Worm (Caenorhabditis elegans) whole organism, late embryonic: ENCODE results near the gene F16H6.8.

Experiments used
- K02D7.2 ChIP-seq: sonication (generic microtip); optimal IDR thresholded peaks from 2 replicates; lab custom pipeline; 2017; ENCODE audit warnings: mild to moderate bottlenecking, missing genetic modification characterization, missing compliant biosample characterization
- T23F11.4 ChIP-seq: fragments of 200-800 bp; sonication (Bioruptor generic); optimal IDR thresholded peaks from 2 replicates; lab custom pipeline; 2018; ENCODE audit warnings: mild to moderate bottlenecking, missing genetic modification characterization, missing compliant biosample characterization
- elt-2 ChIP-seq: sonication (generic microtip); optimal IDR thresholded peaks from 2 replicates; lab custom pipeline; 2016; ENCODE audit warnings: missing genetic modification reagents, missing genetic modification characterization, missing compliant biosample characterization
- fkh-10 ChIP-seq: fragments of 150-350 bp; optimal IDR thresholded peaks from 2 replicates; lab custom pipeline; 2014; ENCODE audit warnings: missing biosample characterization, missing genetic modification reagents, missing genetic modification characterization
- rnt-1 ChIP-seq: sonication (generic microtip); optimal IDR thresholded peaks from 2 replicates; lab custom pipeline; 2016; ENCODE audit warnings: missing genetic modification characterization, missing compliant biosample characterization
- unc-55 ChIP-seq: sonication (generic microtip); optimal IDR thresholded peaks from 2 replicates; lab custom pipeline; 2017; ENCODE audit warnings: missing biosample characterization, missing genetic modification reagents, missing genetic modification characterization

DNA sequence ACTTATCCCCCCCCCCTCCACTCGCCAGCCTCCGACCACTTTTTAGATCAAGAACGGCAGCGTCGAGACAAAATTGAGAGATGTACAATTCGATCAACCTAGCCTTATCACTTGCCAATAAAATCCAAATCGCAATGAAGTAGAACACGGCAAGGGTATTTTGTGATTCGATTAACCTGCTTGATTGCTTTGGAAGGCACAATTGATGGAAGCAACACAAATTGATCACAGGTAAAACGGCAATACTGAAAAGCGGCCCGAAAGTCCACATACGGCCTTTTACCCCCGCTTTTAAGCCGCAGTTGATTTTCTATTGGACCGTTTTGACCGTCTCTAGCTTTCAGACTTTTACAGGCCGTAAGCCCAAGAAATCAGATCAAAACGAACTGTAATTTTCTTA, 27.7 kb downstream of the F16H6.8 start, which contains the start of gene clec-245:
- no peak for TF ChIP-seq rnt-1 (tag; lab: Kevin White, UChicago)
- TF ChIP-seq fkh-10 (GFP tag; lab: Kevin White, UChicago), result no peak
- TF ChIP-seq elt-2, result no peak
- TF ChIP-seq K02D7.2 (tag; lab: Kevin White, UChicago), result no peak
- TF ChIP-seq unc-55 (GFP tag; lab: Kevin White, UChicago), result no peak
- no peak for TF ChIP-seq T23F11.4 (GFP tag; lab: Kevin White, UChicago)
